Worm (Caenorhabditis elegans) whole organism, L3 larva: ENCODE measurements around the gene rfl-1.

Source experiments
- R02D3.7 ChIP-seq: fragments of 150-350 bp; optimal IDR thresholded peaks from 2 replicates; lab custom pipeline; 2014; ENCODE audit warnings: missing biosample characterization, missing genetic modification characterization
- ceh-16 ChIP-seq: sonication (generic microtip); optimal IDR thresholded peaks from 2 replicates; lab custom pipeline; 2017; ENCODE audit warnings: missing biosample characterization, missing genetic modification characterization
- ceh-28 ChIP-seq: fragments of 150-350 bp; optimal IDR thresholded peaks from 2 replicates; lab custom pipeline; 2014; ENCODE audit warnings: missing biosample characterization, missing genetic modification reagents, missing genetic modification characterization
- ceh-82 ChIP-seq: fragments of 150-350 bp; optimal IDR thresholded peaks from 2 replicates; lab custom pipeline; 2014; ENCODE audit warnings: missing biosample characterization, missing genetic modification characterization
- ceh-9 ChIP-seq: sonication (generic microtip); optimal IDR thresholded peaks from 2 replicates; lab custom pipeline; 2018; ENCODE audit warnings: missing biosample characterization, missing genetic modification characterization
- daf-12 ChIP-seq: fragments of 150-350 bp; optimal IDR thresholded peaks from 2 replicates; lab custom pipeline; 2014; ENCODE audit warnings: missing biosample characterization, missing genetic modification reagents, missing genetic modification characterization
- egl-27 ChIP-seq: sonication (generic microtip); optimal IDR thresholded peaks from 4 replicates; lab custom pipeline; 2017; ENCODE audit warnings: missing biosample characterization, missing genetic modification reagents, missing genetic modification characterization
- egl-5 ChIP-seq: fragments of 150-350 bp; optimal IDR thresholded peaks from 2 replicates; lab custom pipeline; 2017; ENCODE audit warnings: missing biosample characterization, missing genetic modification reagents, missing genetic modification characterization, inconsistent platforms
- elt-2 ChIP-seq: sonication (generic microtip); optimal IDR thresholded peaks from 2 replicates; lab custom pipeline; 2016; ENCODE audit warnings: missing genetic modification reagents, mild to moderate bottlenecking, missing genetic modification characterization, missing compliant biosample characterization
- elt-3 ChIP-seq, 3 experiments: fragments of 150-350 bp in 1 of 3; sonication (generic microtip) in 2 of 3; optimal IDR thresholded peaks; 2 replicates in 2 of 3; 4 replicates in 1 of 3; lab custom pipeline; 2014 to 2017; ENCODE audit warnings: missing biosample characterization in 3 of 3, missing genetic modification characterization in 3 of 3
- eor-1 ChIP-seq, 2 experiments: fragments of 150-350 bp; optimal IDR thresholded peaks; 2 replicates each; lab custom pipeline; 2014 to 2018; ENCODE audit warnings: missing biosample characterization in 2 of 2, missing genetic modification characterization in 2 of 2
- fkh-10 ChIP-seq: sonication (generic microtip); optimal IDR thresholded peaks from 2 replicates; lab custom pipeline; 2017; ENCODE audit warnings: missing biosample characterization, missing genetic modification reagents, missing genetic modification characterization
- fkh-2 ChIP-seq: fragments of 150-350 bp; optimal IDR thresholded peaks from 2 replicates; lab custom pipeline; 2014; ENCODE audit warnings: missing biosample characterization, missing genetic modification reagents, missing genetic modification characterization
- fos-1 ChIP-seq: fragments of 150-350 bp; optimal IDR thresholded peaks from 2 replicates; lab custom pipeline; 2014; ENCODE audit warnings: missing biosample characterization, missing genetic modification characterization
- hmg-11 ChIP-seq: sonication (generic microtip); optimal IDR thresholded peaks from 2 replicates; lab custom pipeline; 2016; ENCODE audit warnings: missing genetic modification characterization, missing compliant biosample characterization
- jun-1 ChIP-seq: fragments of 150-350 bp; optimal IDR thresholded peaks from 2 replicates; lab custom pipeline; 2014; ENCODE audit warnings: missing biosample characterization, missing genetic modification reagents, missing genetic modification characterization
- lsy-12 ChIP-seq: sonication (generic microtip); optimal IDR thresholded peaks from 2 replicates; lab custom pipeline; 2016; ENCODE audit warnings: mild to moderate bottlenecking, missing genetic modification characterization, missing compliant biosample characterization
- mdl-1 ChIP-seq: fragments of 150-350 bp; optimal IDR thresholded peaks from 2 replicates; lab custom pipeline; 2014; ENCODE audit warnings: missing biosample characterization, missing genetic modification characterization
- mml-1 ChIP-seq: fragments of 150-350 bp; sonication (generic microtip); optimal IDR thresholded peaks from 3 replicates; lab custom pipeline; 2014; ENCODE audit warnings: missing biosample characterization, missing genetic modification characterization
- nfya-1 ChIP-seq: sonication (generic microtip); optimal IDR thresholded peaks from 2 replicates; lab custom pipeline; 2017; ENCODE audit warnings: missing genetic modification characterization, mild to moderate bottlenecking, missing compliant biosample characterization, antibody characterized with exemption, moderate library complexity; ENCODE audit not compliant: insufficient read depth
- nhr-11 ChIP-seq: fragments of 150-350 bp; optimal IDR thresholded peaks from 2 replicates; lab custom pipeline; 2014; ENCODE audit warnings: missing biosample characterization, missing genetic modification characterization
- nhr-12 ChIP-seq: fragments of 150-350 bp; optimal IDR thresholded peaks from 2 replicates; lab custom pipeline; 2014; ENCODE audit warnings: missing biosample characterization, missing genetic modification characterization
- nhr-25 ChIP-seq: sonication (generic microtip); optimal IDR thresholded peaks from 2 replicates; lab custom pipeline; 2017; ENCODE audit warnings: missing biosample characterization, missing genetic modification characterization
- nhr-28 ChIP-seq: fragments of 150-350 bp; optimal IDR thresholded peaks from 2 replicates; lab custom pipeline; 2014; ENCODE audit warnings: missing biosample characterization, missing genetic modification characterization
- nhr-43 ChIP-seq: sonication (generic microtip); optimal IDR thresholded peaks from 2 replicates; lab custom pipeline; 2016; ENCODE audit warnings: mild to moderate bottlenecking, missing genetic modification characterization, missing compliant biosample characterization; ENCODE audit not compliant: poor library complexity, severe bottlenecking
- nhr-76 ChIP-seq: fragments of 150-350 bp; sonication (generic microtip); optimal IDR thresholded peaks from 5 replicates; lab custom pipeline; 2014; ENCODE audit warnings: missing biosample characterization, missing genetic modification characterization
- nhr-77 ChIP-seq: fragments of 150-350 bp; optimal IDR thresholded peaks from 2 replicates; lab custom pipeline; 2014; ENCODE audit warnings: missing biosample characterization, missing genetic modification characterization
- pha-4 ChIP-seq: fragments of 150-350 bp; optimal IDR thresholded peaks from 2 replicates; lab custom pipeline; 2014; ENCODE audit warnings: missing biosample characterization, missing genetic modification reagents, missing genetic modification characterization
- pqm-1 ChIP-seq: fragments of 150-350 bp; optimal IDR thresholded peaks from 2 replicates; lab custom pipeline; 2017; ENCODE audit warnings: missing biosample characterization, missing genetic modification characterization, inconsistent platforms
- skn-1 ChIP-seq: fragments of 150-350 bp; optimal IDR thresholded peaks from 2 replicates; lab custom pipeline; 2014; ENCODE audit warnings: missing biosample characterization, missing genetic modification characterization
- snpc-4 ChIP-seq: fragments of 150-350 bp; optimal IDR thresholded peaks from 2 replicates; lab custom pipeline; 2014; ENCODE audit warnings: missing biosample characterization, missing genetic modification characterization
- unc-62 ChIP-seq: fragments of 150-350 bp; sonication (generic microtip); optimal IDR thresholded peaks from 4 replicates; lab custom pipeline; 2014; ENCODE audit warnings: missing biosample characterization, missing genetic modification reagents, missing genetic modification characterization
- zag-1 ChIP-seq: fragments of 150-350 bp; optimal IDR thresholded peaks from 2 replicates; lab custom pipeline; 2014; ENCODE audit warnings: missing biosample characterization, missing genetic modification characterization
- ztf-11 ChIP-seq: fragments of 150-350 bp; optimal IDR thresholded peaks from 2 replicates; lab custom pipeline; 2014; ENCODE audit warnings: missing biosample characterization, missing genetic modification characterization
- ztf-4 ChIP-seq: fragments of 150-350 bp; optimal IDR thresholded peaks from 2 replicates; lab custom pipeline; 2014; ENCODE audit warnings: missing biosample characterization, missing genetic modification characterization

The rfl-1 gene

ce11 chrIII:7034252-7035223 is 13.5 kb downstream of the rfl-1 start:
- no peak for TF ChIP-seq mml-1 (tag; lab: Kevin White, UChicago)
- no peak for TF ChIP-seq nhr-12 (tag; lab: Kevin White, UChicago)
- TF ChIP-seq nhr-43 (tag; lab: Kevin White, UChicago): no peak
- TF ChIP-seq zag-1: no peak
- no peak for TF ChIP-seq mdl-1 (tag; lab: Kevin White, UChicago)
- TF ChIP-seq pqm-1 (tag; lab: Kevin White, UChicago): no peak
- TF ChIP-seq R02D3.7 (tag; lab: Kevin White, UChicago): no peak
- TF ChIP-seq nhr-11: no peak
- TF ChIP-seq ztf-4 (tag; lab: Kevin White, UChicago): no peak
- no peak for TF ChIP-seq ceh-16 (tag; lab: Kevin White, UChicago)
- TF ChIP-seq nhr-28 (tag; lab: Kevin White, UChicago): no peak
- no peak for TF ChIP-seq ztf-11 (tag; lab: Kevin White, UChicago)
- TF ChIP-seq, all 47 proteins: peak for 0

ce11 chrIII:7045643-7046042 is 24.6 kb downstream of the rfl-1 start, which contains the start of gene R01H2.7:
Gene R01H2.7, minus strand, starts transcription at chrIII:7045743.
- TF ChIP-seq nhr-12 (tag; lab: Kevin White, UChicago): no peak

ce11 chrIII:7056241-7056640 is 35.2 kb downstream of the rfl-1 start, which contains the start of gene R01H2.2:
Gene R01H2.2, plus strand, starts transcription at chrIII:7056541.
- TF ChIP-seq fos-1 (tag; lab: Kevin White, UChicago) (no peak), nhr-28 (tag; lab: Kevin White, UChicago) (no peak), egl-27 (no peak), elt-3 (tag; optimal IDR thresholded peaks at IDR 0.05; lab: Kevin White, UChicago) (no peak), nhr-77 (tag; lab: Kevin White, UChicago) (no peak), ceh-82 (tag; lab: Kevin White, UChicago) (no peak), daf-12 (tag; lab: Kevin White, UChicago) (no peak), hmg-11 (tag; lab: Kevin White, UChicago) (no peak), nhr-43 (tag; lab: Kevin White, UChicago) (no peak), egl-5 (no peak), jun-1 (tag; lab: Kevin White, UChicago) (no peak), unc-62 (GFP tag; lab: Kevin White, UChicago) (no peak), fkh-2 (tag; lab: Kevin White, UChicago) (no peak)

ce11 chrIII:7060531-7061095 is 39.6 kb downstream of the rfl-1 start, which contains the start of gene egg-2:
Gene egg-2, minus strand, starts transcription at chrIII:7060583.
- no peak for TF ChIP-seq elt-3 (tag; optimal IDR thresholded peaks at IDR 0.05; lab: Kevin White, UChicago)
- no peak for TF ChIP-seq snpc-4
- TF ChIP-seq ceh-28 (tag; lab: Kevin White, UChicago): no peak
- TF ChIP-seq eor-1 (tag; optimal IDR thresholded peaks at IDR 0.05; lab: Kevin White, UChicago): no peak
- TF ChIP-seq nhr-11: no peak
- TF ChIP-seq mdl-1 (tag; lab: Kevin White, UChicago): no peak
- TF ChIP-seq nhr-76 (tag; lab: Kevin White, UChicago): no peak
- no peak for TF ChIP-seq fkh-10 (GFP tag; lab: Kevin White, UChicago)
- no peak for TF ChIP-seq nfya-1 (tag; lab: Kevin White, UChicago)

- TF ChIP-seq unc-62 (GFP tag; lab: Kevin White, UChicago): no peak
- no peak for TF ChIP-seq mdl-1 (tag; lab: Kevin White, UChicago)
- TF ChIP-seq elt-3 (tag; optimal IDR thresholded peaks at IDR 0.05; lab: Kevin White, UChicago): no peak
- no peak for TF ChIP-seq egl-27
- no peak for TF ChIP-seq ceh-16 (tag; lab: Kevin White, UChicago)
- no peak for TF ChIP-seq nfya-1 (tag; lab: Kevin White, UChicago)
- no peak for TF ChIP-seq ceh-9 (tag; lab: Kevin White, UChicago)
- TF ChIP-seq lsy-12 (tag; lab: Kevin White, UChicago): no peak
- no peak for TF ChIP-seq skn-1 (tag; lab: Kevin White, UChicago)
- TF ChIP-seq hmg-11 (tag; lab: Kevin White, UChicago): no peak
- no peak for TF ChIP-seq pha-4 (tag; lab: Kevin White, UChicago)
- TF ChIP-seq fkh-2 (tag; lab: Kevin White, UChicago): no peak
- no peak for TF ChIP-seq mml-1 (tag; lab: Kevin White, UChicago)
- TF ChIP-seq nhr-25 (tag; lab: Kevin White, UChicago): no peak
- no peak for TF ChIP-seq elt-2 (tag; lab: Kevin White, UChicago)
Observed at ce11 chrIII:7062580-7062979, 41.6 kb downstream of the rfl-1 start, which contains the start of gene R01H2.1. Gene R01H2.1, plus strand, starts transcription at chrIII:7062880.
